Worm (Caenorhabditis elegans) whole organism, L3 larva: ENCODE data around the gene sup-9.

ENCODE experiments used
- aly-2 ChIP-seq: fragments of 150-350 bp; optimal IDR thresholded peaks from 2 replicates; lab custom pipeline; 2014; ENCODE audit warnings: missing biosample characterization, missing genetic modification characterization
- ama-1 ChIP-seq: fragments of 150-350 bp; optimal IDR thresholded peaks from 2 replicates; lab custom pipeline; 2018
- elt-1 ChIP-seq: fragments of 150-350 bp; optimal IDR thresholded peaks from 2 replicates; lab custom pipeline; 2014; ENCODE audit warnings: missing biosample characterization, missing genetic modification characterization
- lin-39 ChIP-seq: fragments of 150-350 bp; optimal IDR thresholded peaks from 2 replicates; lab custom pipeline; 2018; ENCODE audit warnings: missing biosample characterization, missing genetic modification reagents, missing genetic modification characterization
- mdl-1 ChIP-seq: fragments of 150-350 bp; optimal IDR thresholded peaks from 2 replicates; lab custom pipeline; 2014; ENCODE audit warnings: missing biosample characterization, missing genetic modification characterization
- mml-1 ChIP-seq: fragments of 150-350 bp; sonication (generic microtip); optimal IDR thresholded peaks from 3 replicates; lab custom pipeline; 2014; ENCODE audit warnings: missing biosample characterization, missing genetic modification characterization
- nhr-23 ChIP-seq: fragments of 150-350 bp; optimal IDR thresholded peaks from 2 replicates; lab custom pipeline; 2014; ENCODE audit warnings: missing biosample characterization, missing genetic modification reagents, missing genetic modification characterization
- nhr-77 ChIP-seq: fragments of 150-350 bp; optimal IDR thresholded peaks from 2 replicates; lab custom pipeline; 2014; ENCODE audit warnings: missing biosample characterization, missing genetic modification characterization
- skn-1 ChIP-seq: fragments of 150-350 bp; optimal IDR thresholded peaks from 2 replicates; lab custom pipeline; 2014; ENCODE audit warnings: missing biosample characterization, missing genetic modification characterization
- tbx-2 ChIP-seq: sonication (generic microtip); optimal IDR thresholded peaks from 2 replicates; lab custom pipeline; 2016; ENCODE audit warnings: mild to moderate bottlenecking, missing genetic modification characterization, missing compliant biosample characterization

ce11 chrII:2736156-2736728, 49.4 kb upstream of the sup-9 start, which contains the start of gene T05A8.8:
- TF ChIP-seq nhr-23 (no peak), lin-39 (tag; lab: Kevin White, UChicago) (no peak), mdl-1 (tag; lab: Kevin White, UChicago) (no peak), tbx-2 (tag; lab: Kevin White, UChicago) (no peak), elt-1 (no peak), skn-1 (tag; lab: Kevin White, UChicago) (no peak), aly-2 (tag; lab: Kevin White, UChicago) (no peak), nhr-77 (tag; lab: Kevin White, UChicago) (no peak), mml-1 (tag; lab: Kevin White, UChicago) (no peak), ama-1 (lab: Kevin White, UChicago) (no peak)
